Worm (Caenorhabditis elegans): ENCODE data around the gene C40C9.4.

DNA sequence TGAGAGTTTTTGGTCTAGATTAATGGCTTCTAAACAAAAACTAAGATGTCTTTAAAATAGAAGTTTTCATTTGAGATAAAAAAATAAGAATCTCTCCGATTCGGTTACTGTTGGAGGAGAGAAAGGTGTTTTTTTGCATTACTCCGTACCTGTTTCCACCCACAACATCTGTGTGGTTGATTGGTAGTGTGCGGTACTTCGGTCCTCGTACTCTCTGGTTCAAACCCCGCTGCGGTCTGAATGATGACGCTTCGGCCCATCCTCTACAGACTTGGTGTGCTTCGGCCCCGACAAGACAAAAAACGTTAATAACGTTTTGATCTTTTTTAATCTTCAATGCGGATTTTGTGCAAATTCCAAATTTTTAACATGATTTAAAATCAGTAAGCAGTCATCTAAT, 46.6 kb downstream of the C40C9.4 start:
- no peak for TF ChIP-seq mab-5 (tag; optimal IDR thresholded peaks at IDR 0.05)
- no peak for TF ChIP-seq unc-39 (tag; optimal IDR thresholded peaks at IDR 0.05)
- no peak for TF ChIP-seq snpc-4 (tag; optimal IDR thresholded peaks at IDR 0.05)
- no peak for TF ChIP-seq lsy-2 (tag; optimal IDR thresholded peaks at IDR 0.05)

Measured in whole organism, mixed stage, embryonic.